Worm (Caenorhabditis elegans) whole organism, young adult: ENCODE measurements around the gene phf-14.

Source experiments
- B0336.3 ChIP-seq: fragments of 200-800 bp; sonication (Bioruptor generic); IDR thresholded peaks from 2 replicates; pipeline ENCODE4 v1.3.6; 2022; ENCODE audit warnings: missing genetic modification characterization, missing compliant biosample characterization
- D2030.7 ChIP-seq: fragments of 200-800 bp; sonication (Bioruptor generic); IDR thresholded peaks from 2 replicates; pipeline ENCODE4 v1.3.6; 2022; ENCODE audit warnings: missing genetic modification reagents, missing genetic modification characterization, missing compliant biosample characterization
- F33H1.4 ChIP-seq: fragments of 200-800 bp; sonication (Bioruptor generic); IDR thresholded peaks from 2 replicates; pipeline ENCODE4 v1.3.6; 2022; ENCODE audit warnings: missing genetic modification reagents, missing genetic modification characterization, missing compliant biosample characterization
- F39B2.1 ChIP-seq: fragments of 200-800 bp; sonication (Bioruptor generic); IDR thresholded peaks from 2 replicates; pipeline ENCODE4 v1.3.6; 2022; ENCODE audit warnings: missing genetic modification reagents, missing genetic modification characterization, missing compliant biosample characterization
- F57A8.1 ChIP-seq: fragments of 200-800 bp; sonication (Bioruptor generic); optimal IDR thresholded peaks from 2 replicates; lab custom pipeline; 2018; ENCODE audit warnings: mild to moderate bottlenecking, missing genetic modification characterization, moderate library complexity, missing compliant biosample characterization
- Y56A3A.18 ChIP-seq: fragments of 200-800 bp; sonication (Bioruptor generic); IDR thresholded peaks from 2 replicates; pipeline ENCODE4 v1.3.6; 2022; ENCODE audit warnings: missing genetic modification reagents, missing genetic modification characterization, missing compliant biosample characterization
- Y79H2A.3 ChIP-seq: fragments of 200-800 bp; sonication (Bioruptor generic); conservative IDR thresholded peaks from 2 replicates; pipeline ENCODE4 v1.3.6; 2022; ENCODE audit warnings: missing genetic modification reagents, missing genetic modification characterization, missing compliant biosample characterization
- ZK185.1 ChIP-seq: sonication (generic microtip); optimal IDR thresholded peaks from 2 replicates; lab custom pipeline; 2016; ENCODE audit warnings: mild to moderate bottlenecking, missing genetic modification characterization, missing compliant biosample characterization; ENCODE audit not compliant: poor library complexity, severe bottlenecking
- akir-1 ChIP-seq: fragments of 200-800 bp; sonication (Bioruptor generic); optimal IDR thresholded peaks from 2 replicates; lab custom pipeline; 2018; ENCODE audit warnings: mild to moderate bottlenecking, missing genetic modification characterization, moderate library complexity, missing compliant biosample characterization
- attf-5 ChIP-seq: fragments of 200-800 bp; sonication (Bioruptor generic); optimal IDR thresholded peaks from 2 replicates; lab custom pipeline; 2018; ENCODE audit warnings: mild to moderate bottlenecking, missing genetic modification characterization, missing compliant biosample characterization
- attf-6 ChIP-seq: fragments of 200-800 bp; sonication (Bioruptor generic); IDR thresholded peaks from 2 replicates; pipeline ENCODE4 v1.3.6; 2022; ENCODE audit warnings: missing genetic modification reagents, missing genetic modification characterization, missing compliant biosample characterization
- bed-2 ChIP-seq: fragments of 200-800 bp; sonication (Bioruptor generic); IDR thresholded peaks from 2 replicates; pipeline ENCODE4 v1.3.6; 2022; ENCODE audit warnings: missing genetic modification reagents, missing genetic modification characterization, missing compliant biosample characterization
- cebp-1 ChIP-seq, 2 experiments: fragments of 200-800 bp in 1 of 2; sonication (Bioruptor generic) in 1 of 2; sonication (generic microtip) in 1 of 2; IDR thresholded peaks in 1 of 2; optimal IDR thresholded peaks in 1 of 2; 2 replicates each; pipeline versions ENCODE4 v1.3.6 to Lab custom; 2017 to 2022; ENCODE audit warnings: missing compliant biosample characterization in 2 of 2, missing genetic modification characterization in 2 of 2, mild to moderate bottlenecking in 1 of 2, missing genetic modification reagents in 1 of 2, moderate library complexity in 1 of 2
- ceh-91 ChIP-seq: fragments of 200-800 bp; sonication (Bioruptor generic); IDR thresholded peaks from 2 replicates; pipeline ENCODE4 v1.3.6; 2022; ENCODE audit warnings: missing genetic modification reagents, missing genetic modification characterization, missing compliant biosample characterization
- dpl-1 ChIP-seq: fragments of 150-350 bp; optimal IDR thresholded peaks from 2 replicates; lab custom pipeline; 2014; ENCODE audit warnings: missing biosample characterization, missing genetic modification reagents, missing genetic modification characterization
- efl-1 ChIP-seq: fragments of 150-350 bp; optimal IDR thresholded peaks from 2 replicates; lab custom pipeline; 2014; ENCODE audit warnings: missing biosample characterization, missing genetic modification reagents, missing genetic modification characterization
- ets-4 ChIP-seq: fragments of 200-800 bp; sonication (Bioruptor generic); optimal IDR thresholded peaks from 2 replicates; lab custom pipeline; 2018; ENCODE audit warnings: mild to moderate bottlenecking, missing genetic modification characterization, missing compliant biosample characterization
- gei-17 ChIP-seq: fragments of 200-800 bp; sonication (Bioruptor generic); optimal IDR thresholded peaks from 2 replicates; lab custom pipeline; 2018; ENCODE audit warnings: mild to moderate bottlenecking, missing genetic modification characterization, missing compliant biosample characterization
- hlh-12 ChIP-seq: sonication (generic microtip); optimal IDR thresholded peaks from 2 replicates; lab custom pipeline; 2016; ENCODE audit warnings: missing genetic modification characterization, missing compliant biosample characterization
- hlh-26 ChIP-seq: fragments of 200-800 bp; sonication (Bioruptor generic); conservative IDR thresholded peaks from 2 replicates; pipeline ENCODE4 v1.3.6; 2022; ENCODE audit warnings: missing genetic modification reagents, missing genetic modification characterization, missing compliant biosample characterization
- hmg-1.2 ChIP-seq: fragments of 200-800 bp; sonication (Bioruptor generic); IDR thresholded peaks from 2 replicates; pipeline ENCODE4 v1.3.6; 2022; ENCODE audit warnings: missing genetic modification reagents, missing genetic modification characterization, missing compliant biosample characterization
- hsf-1 ChIP-seq: fragments of 200-800 bp; sonication (Bioruptor generic); IDR thresholded peaks from 2 replicates; pipeline ENCODE4 v1.3.6; 2022; ENCODE audit warnings: missing genetic modification reagents, missing genetic modification characterization, missing compliant biosample characterization
- let-526 ChIP-seq: fragments of 200-800 bp; sonication (Bioruptor generic); IDR thresholded peaks from 2 replicates; pipeline ENCODE4 v1.3.6; 2022; ENCODE audit warnings: missing genetic modification reagents, missing genetic modification characterization, missing compliant biosample characterization
- lin-26 ChIP-seq: fragments of 200-800 bp; sonication (Bioruptor generic); IDR thresholded peaks from 2 replicates; pipeline ENCODE4 v1.3.6; 2022; ENCODE audit warnings: missing genetic modification reagents, missing genetic modification characterization, missing compliant biosample characterization
- lin-54 ChIP-seq: fragments of 200-800 bp; sonication (Bioruptor generic); optimal IDR thresholded peaks from 2 replicates; lab custom pipeline; 2018; ENCODE audit warnings: mild to moderate bottlenecking, missing genetic modification characterization, missing compliant biosample characterization
- lsl-1 ChIP-seq: fragments of 200-800 bp; sonication (Bioruptor generic); optimal IDR thresholded peaks from 2 replicates; lab custom pipeline; 2018; ENCODE audit warnings: mild to moderate bottlenecking, missing genetic modification characterization, moderate library complexity, missing compliant biosample characterization
- madf-3 ChIP-seq: fragments of 200-800 bp; sonication (Bioruptor generic); IDR thresholded peaks from 2 replicates; pipeline ENCODE4 v1.3.6; 2022; ENCODE audit warnings: missing genetic modification reagents, missing genetic modification characterization, missing compliant biosample characterization
- madf-6 ChIP-seq: fragments of 200-800 bp; sonication (Bioruptor generic); IDR thresholded peaks from 2 replicates; pipeline ENCODE4 v1.3.6; 2022; ENCODE audit warnings: missing genetic modification reagents, missing genetic modification characterization, missing compliant biosample characterization
- madf-8 ChIP-seq: fragments of 200-800 bp; sonication (Bioruptor generic); conservative IDR thresholded peaks from 2 replicates; pipeline ENCODE4 v1.3.6; 2022; ENCODE audit warnings: missing genetic modification reagents, missing genetic modification characterization, missing compliant biosample characterization
- mcd-1 ChIP-seq: fragments of 200-800 bp; sonication (Bioruptor generic); IDR thresholded peaks from 2 replicates; pipeline ENCODE4 v1.3.6; 2022; ENCODE audit warnings: missing genetic modification reagents, missing genetic modification characterization, missing compliant biosample characterization
- nfya-1 ChIP-seq: sonication (generic microtip); optimal IDR thresholded peaks from 2 replicates; lab custom pipeline; 2017; ENCODE audit warnings: antibody characterized with exemption, missing compliant biosample characterization, missing genetic modification characterization, borderline replicate concordance; ENCODE audit not compliant: insufficient read depth
- nhr-120 ChIP-seq: fragments of 200-800 bp; sonication (Bioruptor generic); IDR thresholded peaks from 2 replicates; pipeline ENCODE4 v1.3.6; 2022; ENCODE audit warnings: missing genetic modification characterization, missing compliant biosample characterization
- rcor-1 ChIP-seq: fragments of 200-800 bp; sonication (Bioruptor generic); IDR thresholded peaks from 2 replicates; pipeline ENCODE4 v1.3.6; 2022; ENCODE audit warnings: missing genetic modification reagents, missing genetic modification characterization, missing compliant biosample characterization
- rec-8 ChIP-seq, 2 experiments: sonication (generic microtip); optimal IDR thresholded peaks; 2 replicates each; lab custom pipeline; 2016; ENCODE audit warnings: mild to moderate bottlenecking in 2 of 2, missing genetic modification characterization in 2 of 2, missing genetic modification reagents in 2 of 2, missing genotype in 2 of 2, missing biosample characterization in 1 of 2, missing compliant biosample characterization in 1 of 2, moderate library complexity in 1 of 2
- sdz-38 ChIP-seq: sonication (generic microtip); optimal IDR thresholded peaks from 2 replicates; lab custom pipeline; 2016; ENCODE audit warnings: missing genotype, missing genetic modification characterization, missing compliant biosample characterization
- snpc-4 ChIP-seq, 5 experiments: fragments of 150-350 bp in 1 of 5; sonication (generic microtip) in 4 of 5; optimal IDR thresholded peaks; 2 replicates each; lab custom pipeline; 2014 to 2018; ENCODE audit warnings: missing genetic modification characterization in 5 of 5, missing biosample characterization in 3 of 5, antibody characterized with exemption in 2 of 5, mild to moderate bottlenecking in 2 of 5, missing compliant biosample characterization in 2 of 5, missing genotype in 2 of 5, moderate library complexity in 2 of 5, missing genetic modification reagents in 1 of 5
- sptf-2 ChIP-seq: fragments of 200-800 bp; sonication (Bioruptor generic); optimal IDR thresholded peaks from 2 replicates; lab custom pipeline; 2018; ENCODE audit warnings: mild to moderate bottlenecking, missing genetic modification characterization, missing compliant biosample characterization
- tbx-9 ChIP-seq: sonication (generic microtip); optimal IDR thresholded peaks from 2 replicates; lab custom pipeline; 2016; ENCODE audit warnings: borderline replicate concordance, missing genetic modification characterization, inconsistent platforms, missing compliant biosample characterization
- tlf-1 ChIP-seq: fragments of 200-800 bp; sonication (Bioruptor generic); optimal IDR thresholded peaks from 2 replicates; lab custom pipeline; 2018; ENCODE audit warnings: mild to moderate bottlenecking, missing genetic modification characterization, missing compliant biosample characterization
- unc-130 ChIP-seq: sonication (generic microtip); optimal IDR thresholded peaks from 2 replicates; lab custom pipeline; 2016; ENCODE audit warnings: missing genetic modification reagents, missing genetic modification characterization, missing compliant biosample characterization
- xnd-1 ChIP-seq: sonication (generic microtip); optimal IDR thresholded peaks from 2 replicates; lab custom pipeline; 2016; ENCODE audit warnings: missing genotype, missing genetic modification reagents, missing genetic modification characterization, missing compliant biosample characterization
- zfh-2 ChIP-seq: fragments of 200-800 bp; sonication (Bioruptor generic); conservative IDR thresholded peaks from 2 replicates; pipeline ENCODE4 v1.3.6; 2022; ENCODE audit warnings: missing genetic modification reagents, missing genetic modification characterization, missing compliant biosample characterization

The phf-14 gene

DNA sequence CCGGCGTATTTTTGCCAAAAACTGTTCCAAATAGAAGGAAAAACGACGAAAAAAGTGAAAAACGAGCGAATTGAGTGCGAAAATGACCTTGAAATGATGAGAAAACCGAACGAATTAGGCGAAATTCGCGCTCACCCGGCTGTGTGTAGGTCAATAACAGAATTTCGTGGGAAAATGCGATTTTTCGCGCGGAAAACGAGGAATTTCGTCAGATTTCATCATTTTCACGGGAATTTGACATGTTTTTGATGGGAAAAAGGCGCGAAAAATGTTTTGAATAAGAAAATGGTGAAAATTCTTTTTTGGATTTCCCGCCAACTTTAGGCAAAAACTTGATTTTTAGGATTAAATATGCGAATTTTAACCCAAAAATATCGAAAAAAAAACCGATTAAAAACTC lies 12.1 kb upstream of the phf-14 start:
- TF ChIP-seq rcor-1 (GFP tag; lab: Robert Waterston, UW) (no peak), dpl-1 (GFP tag; lab: Kevin White, UChicago) (peak; percentile 75), gei-17 (GFP tag; lab: Kevin White, UChicago) (no peak), lin-54 (GFP tag; lab: Kevin White, UChicago) (peak; percentile 52), ceh-91 (GFP tag; lab: Robert Waterston, UW) (peak; percentile 84), mcd-1 (GFP tag; lab: Robert Waterston, UW) (peak; percentile 15; the same call in 1 of the 2 replicates), madf-8 (peak; percentile 88), cebp-1 (GFP tag; IDR thresholded peaks at IDR 0.05; lab: Robert Waterston, UW) (no peak), cebp-1 (tag; optimal IDR thresholded peaks at IDR 0.05; lab: Kevin White, UChicago) (peak; percentile 57), B0336.3 (0 out of 2 replicates have a peak, but pooled peaks have one; percentile 31), efl-1 (GFP tag; lab: Kevin White, UChicago) (peak; percentile 92), madf-6 (GFP tag; lab: Robert Waterston, UW) (peak; percentile 94), D2030.7 (GFP tag; lab: Robert Waterston, UW) (peak; percentile 69), zfh-2 (GFP tag; lab: Robert Waterston, UW) (no peak), sptf-2 (no peak), ets-4 (GFP tag; lab: Kevin White, UChicago) (no peak), hmg-1.2 (GFP tag; lab: Robert Waterston, UW) (peak; percentile 35), hlh-26 (GFP tag; lab: Robert Waterston, UW) (no peak), tlf-1 (GFP tag; lab: Kevin White, UChicago) (peak; percentile 23), nfya-1 (tag; lab: Kevin White, UChicago) (no peak), tbx-9 (no peak)

DNA sequence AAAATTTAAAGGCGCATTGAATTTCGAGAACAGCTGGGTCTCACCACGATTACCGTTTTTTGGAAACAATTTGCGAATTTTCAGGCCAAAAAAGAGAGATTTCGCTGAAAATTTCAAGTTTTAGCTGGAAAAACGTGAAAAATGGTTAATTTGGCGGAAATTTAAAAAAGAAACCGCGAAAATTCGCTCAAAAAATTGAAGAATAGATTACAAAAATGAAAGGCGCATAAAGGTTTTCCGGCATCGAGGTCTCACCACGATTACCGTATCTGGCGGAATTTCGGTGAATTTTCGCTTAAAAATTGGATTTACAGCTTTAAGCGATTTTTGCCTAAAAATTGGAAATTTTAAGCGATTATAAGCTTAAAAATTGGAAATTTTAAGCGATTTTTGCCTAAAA lies 11.7 kb upstream of the phf-14 start:
- TF ChIP-seq D2030.7 (GFP tag; lab: Robert Waterston, UW) (peak; percentile 21; the same call in 1 of the 2 replicates), nhr-120 (GFP tag; lab: Robert Waterston, UW) (no peak), madf-6 (GFP tag; lab: Robert Waterston, UW) (peak; percentile 72), attf-5 (no peak), bed-2 (GFP tag; lab: Robert Waterston, UW) (no peak), Y79H2A.3 (GFP tag; lab: Robert Waterston, UW) (no peak), let-526 (no peak), sdz-38 (tag; lab: Kevin White, UChicago) (no peak), snpc-4 (GFP tag; optimal IDR thresholded peaks at IDR 0.05; lab: Kevin White, UChicago) (no peak), snpc-4 (tag; optimal IDR thresholded peaks at IDR 0.05; lab: Kevin White, UChicago) (peak in 1 of 4 experiments; percentile 4), F33H1.4 (GFP tag; lab: Robert Waterston, UW) (peak; percentile 91), akir-1 (GFP tag; lab: Kevin White, UChicago) (no peak), madf-8 (peak; percentile 67), nfya-1 (tag; lab: Kevin White, UChicago) (no peak), hsf-1 (GFP tag; lab: Robert Waterston, UW) (no peak), unc-130 (no peak), xnd-1 (tag; lab: Kevin White, UChicago) (peak; percentile 78), F57A8.1 (no peak), lin-26 (GFP tag; lab: Robert Waterston, UW) (no peak), Y56A3A.18 (GFP tag; lab: Robert Waterston, UW) (no peak), ZK185.1 (tag; lab: Kevin White, UChicago) (no peak), madf-3 (GFP tag; lab: Robert Waterston, UW) (no peak), lin-54 (GFP tag; lab: Kevin White, UChicago) (peak; percentile 19), lsl-1 (peak; percentile 93), hlh-26 (GFP tag; lab: Robert Waterston, UW) (no peak), mcd-1 (GFP tag; lab: Robert Waterston, UW) (peak; percentile 19; the same call in 1 of the 2 replicates), rec-8 (tag; optimal IDR thresholded peaks at IDR 0.05; lab: Kevin White, UChicago) (no peak), attf-6 (no peak), B0336.3 (no peak), hlh-12 (no peak), F39B2.1 (GFP tag; lab: Robert Waterston, UW) (no peak)
